Fruit fly (Drosophila melanogaster) whole organism, embryonic: ENCODE data around the gene CG12116.

Source experiments
- ATbp ChIP-seq: fragments of 200-800 bp; sonication (Bioruptor generic); optimal IDR thresholded peaks from 2 replicates; lab custom pipeline; 2017; ENCODE audit warnings: missing biosample characterization, mild to moderate bottlenecking, missing genetic modification characterization, missing genetic modification reagents
- Atf6 ChIP-seq: fragments of 200-800 bp; sonication (Bioruptor generic); IDR thresholded peaks from 2 replicates; pipeline ENCODE4 v1.3.6; 2022; ENCODE audit warnings: missing biosample characterization, missing genetic modification characterization
- CG10274 ChIP-seq: fragments of 200-800 bp; sonication (Bioruptor generic); optimal IDR thresholded peaks from 3 replicates; lab custom pipeline; 2017; ENCODE audit warnings: missing biosample characterization, mild to moderate bottlenecking, missing genetic modification characterization
- CG10366 ChIP-seq: fragments of 200-800 bp; sonication (Bioruptor generic); IDR thresholded peaks from 2 replicates; pipeline ENCODE4 v1.3.6; 2022; ENCODE audit warnings: missing biosample characterization, missing genetic modification characterization
- CG15011 ChIP-seq: fragments of 200-800 bp; sonication (Bioruptor generic); optimal IDR thresholded peaks from 3 replicates; lab custom pipeline; 2018; ENCODE audit warnings: missing biosample characterization, mild to moderate bottlenecking, missing genetic modification characterization
- CG1647 ChIP-seq: fragments of 200-800 bp; sonication (Bioruptor generic); optimal IDR thresholded peaks from 3 replicates; lab custom pipeline; 2016; ENCODE audit warnings: missing biosample characterization, missing genetic modification characterization
- CG18476 ChIP-seq: fragments of 200-800 bp; sonication (Bioruptor generic); optimal IDR thresholded peaks from 2 replicates; lab custom pipeline; 2016; ENCODE audit warnings: missing biosample characterization, mild to moderate bottlenecking, missing genetic modification characterization
- CG2120 ChIP-seq: fragments of 200-800 bp; sonication (Bioruptor generic); optimal IDR thresholded peaks from 3 replicates; lab custom pipeline; 2016; ENCODE audit warnings: missing biosample characterization, missing genetic modification characterization
- CG2199 ChIP-seq: fragments of 200-800 bp; sonication (Bioruptor generic); IDR thresholded peaks from 3 replicates; pipeline ENCODE4 v1.3.6; 2022; ENCODE audit warnings: missing biosample characterization, missing genetic modification characterization
- CG3407 ChIP-seq: fragments of 200-800 bp; sonication (Bioruptor generic); optimal IDR thresholded peaks from 2 replicates; lab custom pipeline; 2018; ENCODE audit warnings: missing biosample characterization, mild to moderate bottlenecking, missing genetic modification characterization
- CG34376 ChIP-seq: fragments of 200-800 bp; sonication (Bioruptor generic); optimal IDR thresholded peaks from 2 replicates; lab custom pipeline; 2018; ENCODE audit warnings: missing biosample characterization, mild to moderate bottlenecking, missing genetic modification characterization
- CG3847 ChIP-seq: fragments of 200-800 bp; sonication (Bioruptor generic); IDR thresholded peaks from 2 replicates; pipeline ENCODE4 v1.3.6; 2022; ENCODE audit warnings: missing biosample characterization, missing genetic modification characterization
- CG3995 ChIP-seq: fragments of 200-800 bp; sonication (Bioruptor generic); optimal IDR thresholded peaks from 3 replicates; lab custom pipeline; 2016; ENCODE audit warnings: missing biosample characterization, missing genetic modification characterization
- CG6654 ChIP-seq: fragments of 200-800 bp; sonication (Bioruptor generic); optimal IDR thresholded peaks from 2 replicates; lab custom pipeline; 2017; ENCODE audit warnings: missing biosample characterization, mild to moderate bottlenecking, missing genetic modification characterization
- CG7556 ChIP-seq: fragments of 200-800 bp; sonication (Bioruptor generic); optimal IDR thresholded peaks from 2 replicates; lab custom pipeline; 2017; ENCODE audit warnings: missing biosample characterization, mild to moderate bottlenecking, missing genetic modification characterization
- CG8359 ChIP-seq: fragments of 200-800 bp; sonication (Bioruptor generic); optimal IDR thresholded peaks from 2 replicates; lab custom pipeline; 2017; ENCODE audit warnings: missing biosample characterization, mild to moderate bottlenecking, missing genetic modification characterization, borderline replicate concordance
- Doc2 ChIP-seq: fragments of 200-800 bp; sonication (Bioruptor generic); IDR thresholded peaks from 2 replicates; pipeline ENCODE4 v1.3.6; 2022; ENCODE audit warnings: missing biosample characterization, missing genetic modification characterization
- Doc3 ChIP-seq: fragments of 200-800 bp; sonication (Bioruptor generic); IDR thresholded peaks from 3 replicates; pipeline ENCODE4 v1.3.6; 2022; ENCODE audit warnings: missing biosample characterization, missing genetic modification characterization; ENCODE audit not compliant: partially characterized antibody
- Fer1 ChIP-seq: fragments of 200-800 bp; sonication (Bioruptor generic); optimal IDR thresholded peaks from 2 replicates; lab custom pipeline; 2017; ENCODE audit warnings: missing biosample characterization, mild to moderate bottlenecking, missing genetic modification characterization
- Fer2 ChIP-seq: fragments of 200-800 bp; sonication (Bioruptor generic); optimal IDR thresholded peaks from 2 replicates; lab custom pipeline; 2018; ENCODE audit warnings: missing biosample characterization, mild to moderate bottlenecking, missing genetic modification characterization, moderate library complexity
- Fer3 ChIP-seq: fragments of 200-800 bp; sonication (Bioruptor generic); optimal IDR thresholded peaks from 2 replicates; lab custom pipeline; 2018; ENCODE audit warnings: missing biosample characterization, mild to moderate bottlenecking, missing genetic modification characterization, moderate library complexity
- Hey ChIP-seq: fragments of 200-800 bp; sonication (Bioruptor generic); optimal IDR thresholded peaks from 3 replicates; lab custom pipeline; 2018; ENCODE audit warnings: missing biosample characterization, mild to moderate bottlenecking, missing genetic modification characterization
- MBD-R2 ChIP-seq: fragments of 200-800 bp; sonication (Bioruptor generic); IDR thresholded peaks from 2 replicates; pipeline ENCODE4 v1.3.6; 2022; ENCODE audit warnings: missing biosample characterization, missing genetic modification characterization
- Med ChIP-seq: fragments of 200-800 bp; sonication (Bioruptor generic); peaks from one replicate; lab custom pipeline; 2016; ENCODE audit warnings: missing biosample characterization, missing genetic modification characterization, mild to moderate bottlenecking, inconsistent platforms, moderate library complexity
- NC2β ChIP-seq: fragments of 200-800 bp; sonication (Bioruptor generic); optimal IDR thresholded peaks from 2 replicates; lab custom pipeline; 2016; ENCODE audit warnings: missing biosample characterization, missing genetic modification characterization
- NfI ChIP-seq: fragments of 200-800 bp; sonication (Bioruptor generic); optimal IDR thresholded peaks from 3 replicates; lab custom pipeline; 2018; ENCODE audit warnings: missing biosample characterization, mild to moderate bottlenecking, missing genetic modification characterization, moderate library complexity
- Pdp1 ChIP-seq, 2 experiments: fragments of 200-800 bp; sonication (Bioruptor generic); optimal IDR thresholded peaks; 3 replicates each; lab custom pipeline; 2016; ENCODE audit warnings: missing biosample characterization in 2 of 2, missing genetic modification characterization in 2 of 2, mild to moderate bottlenecking in 1 of 2, moderate library complexity in 1 of 2
- Poxn ChIP-seq: fragments of 200-800 bp; sonication (Bioruptor generic); IDR thresholded peaks from 2 replicates; pipeline ENCODE4 v1.3.6; 2022; ENCODE audit warnings: missing biosample characterization, missing genetic modification characterization
- Xbp1 ChIP-seq: fragments of 200-800 bp; sonication (Bioruptor generic); optimal IDR thresholded peaks from 3 replicates; lab custom pipeline; 2016; ENCODE audit warnings: missing biosample characterization, mild to moderate bottlenecking, missing genetic modification characterization
- ara ChIP-seq: fragments of 200-800 bp; sonication (Bioruptor generic); IDR thresholded peaks from 2 replicates; pipeline ENCODE4 v1.3.6; 2022; ENCODE audit warnings: missing biosample characterization, missing genetic modification characterization
- bbx ChIP-seq: fragments of 200-800 bp; sonication (Bioruptor generic); IDR thresholded peaks from 2 replicates; pipeline ENCODE4 v1.3.6; 2022; ENCODE audit warnings: missing biosample characterization, missing genetic modification characterization; ENCODE audit not compliant: partially characterized antibody
- cwo ChIP-seq: fragments of 200-800 bp; sonication (Bioruptor generic); optimal IDR thresholded peaks from 3 replicates; lab custom pipeline; 2017; ENCODE audit warnings: missing biosample characterization, missing genetic modification characterization, mild to moderate bottlenecking, moderate library complexity, missing genetic modification reagents
- disco-r ChIP-seq: fragments of 200-800 bp; sonication (Bioruptor generic); optimal IDR thresholded peaks from 2 replicates; lab custom pipeline; 2016; ENCODE audit warnings: missing biosample characterization, missing genetic modification characterization
- dmrt99B ChIP-seq: fragments of 200-800 bp; sonication (Bioruptor generic); optimal IDR thresholded peaks from 2 replicates; lab custom pipeline; 2018; ENCODE audit warnings: missing biosample characterization, mild to moderate bottlenecking, missing genetic modification characterization, moderate library complexity
- dpn ChIP-seq, 2 experiments: fragments of 200-800 bp; sonication (Bioruptor generic); optimal IDR thresholded peaks; 3 replicates each; lab custom pipeline; 2016; ENCODE audit warnings: missing biosample characterization in 2 of 2, missing genetic modification characterization in 2 of 2
- exex ChIP-seq: fragments of 200-800 bp; sonication (Bioruptor generic); optimal IDR thresholded peaks from 4 replicates; lab custom pipeline; 2018; ENCODE audit warnings: missing biosample characterization, mild to moderate bottlenecking, missing genetic modification characterization, moderate library complexity
- grn ChIP-seq: fragments of 200-800 bp; sonication (Bioruptor generic); optimal IDR thresholded peaks from 3 replicates; lab custom pipeline; 2017; ENCODE audit warnings: missing biosample characterization, missing genetic modification characterization
- gsb-n ChIP-seq: fragments of 200-800 bp; sonication (Bioruptor generic); optimal IDR thresholded peaks from 3 replicates; lab custom pipeline; 2018; ENCODE audit warnings: missing biosample characterization, mild to moderate bottlenecking, missing genetic modification characterization
- mirr ChIP-seq: fragments of 200-800 bp; sonication (Bioruptor generic); optimal IDR thresholded peaks from 3 replicates; lab custom pipeline; 2018; ENCODE audit warnings: missing biosample characterization, mild to moderate bottlenecking, missing genetic modification characterization
- pfk ChIP-seq: fragments of 200-800 bp; sonication (Bioruptor generic); optimal IDR thresholded peaks from 2 replicates; lab custom pipeline; 2018; ENCODE audit warnings: missing biosample characterization, mild to moderate bottlenecking, missing genetic modification characterization, moderate library complexity
- row ChIP-seq: fragments of 200-800 bp; sonication (Bioruptor generic); IDR thresholded peaks from 3 replicates; pipeline ENCODE4 v1.3.6; 2022; ENCODE audit warnings: missing biosample characterization, missing genetic modification characterization
- sd ChIP-seq: fragments of 200-800 bp; sonication (Bioruptor generic); optimal IDR thresholded peaks from 3 replicates; lab custom pipeline; 2018; ENCODE audit warnings: missing biosample characterization, mild to moderate bottlenecking, missing genetic modification characterization, moderate library complexity
- sob ChIP-seq: fragments of 200-800 bp; sonication (Bioruptor generic); IDR thresholded peaks from 2 replicates; pipeline ENCODE4 v1.3.6; 2022; ENCODE audit warnings: missing biosample characterization, missing genetic modification characterization
- sug ChIP-seq: fragments of 200-800 bp; optimal IDR thresholded peaks from 2 replicates; lab custom pipeline; 2019; ENCODE audit warnings: missing biosample characterization, mild to moderate bottlenecking, missing genetic modification characterization, moderate library complexity
- tgo ChIP-seq: fragments of 200-800 bp; sonication (Bioruptor generic); IDR thresholded peaks from 3 replicates; pipeline ENCODE4 v1.3.6; 2022; ENCODE audit warnings: missing biosample characterization, missing genetic modification characterization
- tin ChIP-seq: fragments of 200-800 bp; sonication (Bioruptor generic); optimal IDR thresholded peaks from 3 replicates; lab custom pipeline; 2016; ENCODE audit warnings: missing biosample characterization, missing genetic modification characterization
- tio ChIP-seq: fragments of 200-800 bp; sonication (Bioruptor generic); optimal IDR thresholded peaks from 2 replicates; lab custom pipeline; 2017; ENCODE audit warnings: missing biosample characterization, missing genetic modification characterization, inconsistent platforms

The CG12116 gene

DNA sequence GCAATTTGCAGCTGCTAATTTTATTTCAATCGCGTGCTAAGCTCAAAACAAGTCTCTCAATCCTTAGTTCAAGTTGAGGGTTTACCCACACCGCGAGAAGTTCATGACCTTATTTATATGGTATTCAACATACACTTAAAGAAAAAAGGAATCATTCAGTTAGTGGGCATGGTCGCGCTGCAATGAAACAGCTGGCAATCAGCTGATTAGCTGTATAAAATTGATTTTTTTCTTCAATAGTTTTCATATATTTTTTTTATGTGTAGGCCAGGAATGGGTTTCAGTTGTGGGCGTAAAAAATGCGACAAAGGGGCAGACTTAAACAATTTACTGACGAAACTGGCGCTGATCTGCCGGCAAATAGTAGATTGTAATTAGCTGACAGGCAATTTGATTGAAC is 30.3 kb upstream of the CG12116 start (continued):
- TF ChIP-seq Doc3 (GFP tag; lab: Robert Waterston, UW) (no peak), CG34376 (no peak), CG10366 (GFP tag; lab: Robert Waterston, UW) (peak; percentile 25; the same call in 1 of the 2 replicates), CG8359 (GFP tag; lab: Kevin White, UChicago) (no peak), CG3995 (GFP tag; lab: Kevin White, UChicago) (no peak), sob (GFP tag; lab: Robert Waterston, UW) (peak; percentile 24; the same call in 1 of the 2 replicates), CG3407 (no peak), tgo (GFP tag; lab: Robert Waterston, UW) (no peak), CG1647 (GFP tag; lab: Kevin White, UChicago) (peak; percentile 4), dpn (GFP tag; optimal IDR thresholded peaks at IDR 0.05; lab: Kevin White, UChicago) (peak; percentile 7 to 9), CG3847 (GFP tag; lab: Robert Waterston, UW) (no peak), Fer2 (no peak), Xbp1 (peak; percentile 17), CG7556 (GFP tag; lab: Kevin White, UChicago) (no peak), CG15011 (no peak), ara (0 out of 2 replicates have a peak, but pooled peaks have one; percentile 35), Atf6 (no peak), CG2199 (GFP tag; lab: Robert Waterston, UW) (no peak), dmrt99B (tag; lab: Kevin White, UChicago) (peak; percentile 14), NC2β (GFP tag; lab: Kevin White, UChicago) (no peak)
- TF ChIP-seq, all 482 proteins: peak for 45

DNA sequence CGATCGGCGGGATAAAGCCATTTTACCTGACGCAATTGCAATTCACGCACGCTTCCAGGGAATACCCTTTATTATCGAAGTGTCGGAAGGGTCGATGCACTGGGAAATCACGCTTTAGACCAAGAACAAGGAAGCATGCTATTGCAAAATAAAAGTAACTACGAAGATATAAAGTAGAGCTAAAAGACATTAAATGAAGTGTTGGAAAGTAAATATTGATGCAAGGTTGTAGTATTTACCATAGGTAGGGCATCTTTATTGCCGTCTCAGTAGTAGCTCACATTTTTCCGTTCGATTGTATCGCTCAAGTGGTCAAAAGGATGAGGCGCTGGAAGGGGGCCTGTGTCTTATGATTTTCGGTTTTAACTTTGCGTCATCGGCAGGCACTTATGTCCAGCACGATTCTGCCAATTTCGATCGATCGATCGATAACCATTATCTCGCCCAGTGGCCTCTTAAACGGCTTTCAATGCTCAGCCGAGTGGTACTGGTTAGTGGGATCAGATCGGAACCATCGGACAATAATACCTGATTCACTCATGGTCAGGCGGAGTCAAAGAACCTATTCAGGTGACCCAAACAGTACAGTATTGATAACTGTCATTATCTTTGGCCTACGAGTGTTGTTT is 28.9 kb upstream of the CG12116 start:
- TF ChIP-seq CG10274 (GFP tag; lab: Kevin White, UChicago) (no peak), sug (tag; lab: Kevin White, UChicago) (peak; percentile 12), exex (tag; lab: Kevin White, UChicago) (peak; percentile 58), grn (peak; percentile 63), Hey (tag; lab: Kevin White, UChicago) (peak; percentile 11), row (0 out of 3 replicates have a peak, but pooled peaks have one; percentile 11), ATbp (GFP tag; lab: Kevin White, UChicago) (no peak), CG2120 (peak; percentile 3), cwo (GFP tag; lab: Kevin White, UChicago) (peak; percentile 60), bbx (GFP tag; lab: Robert Waterston, UW) (no peak), Med (GFP tag; lab: Kevin White, UChicago) (peak; percentile 40), mirr (peak; percentile 48)

dm6 chrX:8496362-8496761 is 27.6 kb upstream of the CG12116 start:
- peak; percentile 31 for TF ChIP-seq sd (tag; lab: Kevin White, UChicago)
- no peak for TF ChIP-seq CG18476 (GFP tag; lab: Kevin White, UChicago)
- peak; percentile 62 for TF ChIP-seq mirr
- peak in 1 of 2 experiments; percentile 55 for TF ChIP-seq Pdp1 (GFP tag; optimal IDR thresholded peaks at IDR 0.05; lab: Kevin White, UChicago)
- TF ChIP-seq exex (tag; lab: Kevin White, UChicago) = peak; percentile 77
- TF ChIP-seq, all 482 proteins: peak for 4

dm6 chrX:8493473-8493872 is 24.7 kb upstream of the CG12116 start:
- TF ChIP-seq Fer1 (GFP tag; lab: Kevin White, UChicago) = peak; percentile 36
- TF ChIP-seq NfI (GFP tag; lab: Kevin White, UChicago) = peak; percentile 45
- peak; percentile 14; the same call in 1 of the 2 replicates for TF ChIP-seq MBD-R2 (GFP tag; lab: Robert Waterston, UW)
- no peak for TF ChIP-seq CG6654 (GFP tag; lab: Kevin White, UChicago)
- peak; percentile 43 for TF ChIP-seq Fer3 (tag; lab: Kevin White, UChicago)
- TF ChIP-seq Poxn (GFP tag; lab: Robert Waterston, UW) = no peak
- TF ChIP-seq tio (GFP tag; lab: Kevin White, UChicago) = peak; percentile 10
- no peak for TF ChIP-seq tin (GFP tag; lab: Kevin White, UChicago)
- TF ChIP-seq gsb-n (tag; lab: Kevin White, UChicago) = no peak
- TF ChIP-seq Doc2 (GFP tag; lab: Robert Waterston, UW) = peak; percentile 50; the same call in 1 of the 2 replicates
- peak; percentile 8 for TF ChIP-seq disco-r
- no peak for TF ChIP-seq pfk (GFP tag; lab: Kevin White, UChicago)
